Worm (Caenorhabditis elegans) whole organism, L4 larva: ENCODE data around the gene E02C12.8.
"Not testable (repeated sequence)": the region's sequence is repeated elsewhere in the genome, so short reads cannot be mapped to it uniquely, and the experiment has no call there.

ENCODE experiments used
- F26F4.8 ChIP-seq: fragments of 200-800 bp; sonication (Bioruptor generic); conservative IDR thresholded peaks from 2 replicates; pipeline ENCODE4 v1.3.6; 2022; ENCODE audit warnings: missing genetic modification characterization, missing compliant biosample characterization
- ama-1 ChIP-seq: fragments of 150-350 bp; optimal IDR thresholded peaks from 2 replicates; lab custom pipeline; 2014; ENCODE audit warnings: inconsistent platforms, mixed read lengths
- ceh-28 ChIP-seq: fragments of 150-350 bp; optimal IDR thresholded peaks from 2 replicates; lab custom pipeline; 2014; ENCODE audit warnings: missing biosample characterization, missing genetic modification reagents, missing genetic modification characterization
- daf-12 ChIP-seq: fragments of 150-350 bp; optimal IDR thresholded peaks from 2 replicates; lab custom pipeline; 2014; ENCODE audit warnings: missing biosample characterization, missing genetic modification reagents, missing genetic modification characterization
- hlh-30 ChIP-seq: sonication (generic microtip); optimal IDR thresholded peaks from 2 replicates; lab custom pipeline; 2017; ENCODE audit warnings: antibody characterized with exemption, mild to moderate bottlenecking, missing genetic modification characterization, missing compliant biosample characterization; ENCODE audit not compliant: insufficient read depth
- jun-1 ChIP-seq: fragments of 150-350 bp; optimal IDR thresholded peaks from 2 replicates; lab custom pipeline; 2014; ENCODE audit warnings: missing biosample characterization, missing genetic modification reagents, missing genetic modification characterization
- lin-39 ChIP-seq: fragments of 150-350 bp; optimal IDR thresholded peaks from 2 replicates; lab custom pipeline; 2014; ENCODE audit warnings: missing biosample characterization, missing genetic modification reagents, missing genetic modification characterization
- mep-1 ChIP-seq: fragments of 150-350 bp; sonication (generic microtip); optimal IDR thresholded peaks from 3 replicates; lab custom pipeline; 2014; ENCODE audit warnings: missing biosample characterization, missing genetic modification characterization
- skn-1 ChIP-seq: fragments of 150-350 bp; optimal IDR thresholded peaks from 2 replicates; lab custom pipeline; 2014; ENCODE audit warnings: missing biosample characterization, missing genetic modification characterization
- snpc-4 ChIP-seq: fragments of 150-350 bp; optimal IDR thresholded peaks from 2 replicates; lab custom pipeline; 2014; ENCODE audit warnings: missing biosample characterization, missing genetic modification characterization

DNA sequence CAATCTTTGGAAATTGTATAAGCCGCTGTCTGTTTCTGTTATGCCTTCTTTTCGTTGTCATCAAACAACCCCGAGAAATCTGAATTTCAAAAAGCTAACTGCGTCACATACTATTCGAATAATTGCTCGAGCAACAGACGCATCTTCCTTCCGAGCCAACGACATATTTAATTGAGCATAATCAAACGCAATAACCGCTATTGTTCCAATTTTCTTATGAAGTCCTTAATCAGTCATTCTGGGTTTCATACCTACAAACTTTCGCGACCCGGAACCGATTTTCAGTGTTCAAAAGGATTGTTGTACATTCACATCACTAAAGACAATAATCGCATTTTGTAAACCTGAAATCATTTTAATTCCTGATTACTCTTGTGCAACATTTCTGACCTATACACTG is 31.6 kb downstream of the E02C12.8 start:
- TF ChIP-seq daf-12 (tag; lab: Kevin White, UChicago); ama-1 (lab: Kevin White, UChicago); skn-1 (tag; lab: Kevin White, UChicago); jun-1 (tag; lab: Kevin White, UChicago); mep-1; lin-39 (tag; lab: Kevin White, UChicago); hlh-30 (tag; lab: Kevin White, UChicago); ceh-28 (tag; lab: Kevin White, UChicago); snpc-4 (tag; lab: Kevin White, UChicago): not testable (repeated sequence)
- 0 out of 2 replicates have a peak, but pooled peaks have one; percentile 40 for TF ChIP-seq F26F4.8 (GFP tag; lab: Robert Waterston, UW)
